Worm (Caenorhabditis elegans) whole organism, young adult: ENCODE measurements around the gene nlp-21.

Source experiments
- B0035.1 ChIP-seq: sonication (generic microtip); optimal IDR thresholded peaks from 2 replicates; lab custom pipeline; 2016; ENCODE audit warnings: missing genetic modification characterization, mild to moderate bottlenecking, missing compliant biosample characterization, missing genotype, missing genetic modification reagents
- B0261.1 ChIP-seq: sonication (generic microtip); optimal IDR thresholded peaks from 2 replicates; lab custom pipeline; 2016; ENCODE audit warnings: mild to moderate bottlenecking, missing genetic modification characterization, moderate library complexity, missing compliant biosample characterization
- B0336.3 ChIP-seq: fragments of 200-800 bp; sonication (Bioruptor generic); IDR thresholded peaks from 2 replicates; pipeline ENCODE4 v1.3.6; 2022; ENCODE audit warnings: missing genetic modification characterization, missing compliant biosample characterization
- F33H1.4 ChIP-seq: fragments of 200-800 bp; sonication (Bioruptor generic); IDR thresholded peaks from 2 replicates; pipeline ENCODE4 v1.3.6; 2022; ENCODE audit warnings: missing genetic modification reagents, missing genetic modification characterization, missing compliant biosample characterization
- F37B4.10 ChIP-seq: fragments of 200-800 bp; sonication (Bioruptor generic); IDR thresholded peaks from 2 replicates; pipeline ENCODE4 v1.3.6; 2022; ENCODE audit warnings: missing genetic modification characterization, missing compliant biosample characterization
- F57C9.4 ChIP-seq: sonication (generic microtip); optimal IDR thresholded peaks from 2 replicates; lab custom pipeline; 2017; ENCODE audit warnings: mild to moderate bottlenecking, missing genetic modification characterization, missing compliant biosample characterization
- Y53G8AR.9 ChIP-seq: fragments of 200-800 bp; sonication (Bioruptor generic); conservative IDR thresholded peaks from 2 replicates; pipeline ENCODE4 v1.3.6; 2022; ENCODE audit warnings: missing genetic modification reagents, missing genetic modification characterization, missing compliant biosample characterization
- Y56A3A.18 ChIP-seq: fragments of 200-800 bp; sonication (Bioruptor generic); IDR thresholded peaks from 2 replicates; pipeline ENCODE4 v1.3.6; 2022; ENCODE audit warnings: missing genetic modification reagents, missing genetic modification characterization, missing compliant biosample characterization
- akir-1 ChIP-seq: fragments of 200-800 bp; sonication (Bioruptor generic); optimal IDR thresholded peaks from 2 replicates; lab custom pipeline; 2018; ENCODE audit warnings: mild to moderate bottlenecking, missing genetic modification characterization, moderate library complexity, missing compliant biosample characterization
- ama-1 ChIP-seq, 3 experiments: fragments of 150-350 bp in 1 of 3; sonication (generic microtip) in 2 of 3; optimal IDR thresholded peaks; 2 replicates each; lab custom pipeline; 2014 to 2018; ENCODE audit warnings: missing biosample characterization in 2 of 3, missing genetic modification characterization in 2 of 3, missing genetic modification reagents in 2 of 3
- athp-1 ChIP-seq: sonication (generic microtip); optimal IDR thresholded peaks from 2 replicates; lab custom pipeline; 2017; ENCODE audit warnings: mild to moderate bottlenecking, missing genetic modification characterization, missing compliant biosample characterization
- attf-3 ChIP-seq: fragments of 200-800 bp; sonication (Bioruptor generic); conservative IDR thresholded peaks from 2 replicates; pipeline ENCODE4 v1.3.6; 2022; ENCODE audit warnings: missing genetic modification reagents, missing genetic modification characterization, missing compliant biosample characterization
- attf-5 ChIP-seq: fragments of 200-800 bp; sonication (Bioruptor generic); optimal IDR thresholded peaks from 2 replicates; lab custom pipeline; 2018; ENCODE audit warnings: mild to moderate bottlenecking, missing genetic modification characterization, missing compliant biosample characterization
- cebp-1 ChIP-seq, 2 experiments: fragments of 200-800 bp in 1 of 2; sonication (Bioruptor generic) in 1 of 2; sonication (generic microtip) in 1 of 2; IDR thresholded peaks in 1 of 2; optimal IDR thresholded peaks in 1 of 2; 2 replicates each; pipeline versions ENCODE4 v1.3.6 to Lab custom; 2017 to 2022; ENCODE audit warnings: missing compliant biosample characterization in 2 of 2, missing genetic modification characterization in 2 of 2, mild to moderate bottlenecking in 1 of 2, missing genetic modification reagents in 1 of 2, moderate library complexity in 1 of 2
- ceh-27 ChIP-seq: fragments of 200-800 bp; sonication (Bioruptor generic); optimal IDR thresholded peaks from 2 replicates; lab custom pipeline; 2018; ENCODE audit warnings: mild to moderate bottlenecking, missing genetic modification characterization, moderate library complexity, missing compliant biosample characterization
- ceh-40 ChIP-seq: fragments of 200-800 bp; sonication (Bioruptor generic); IDR thresholded peaks from 2 replicates; pipeline ENCODE4 v1.3.6; 2022; ENCODE audit warnings: missing genetic modification characterization, missing compliant biosample characterization
- ceh-58 ChIP-seq: fragments of 200-800 bp; sonication (Bioruptor generic); IDR thresholded peaks from 2 replicates; pipeline ENCODE4 v1.3.6; 2022; ENCODE audit warnings: missing genetic modification characterization, missing compliant biosample characterization
- ceh-79 ChIP-seq: sonication (generic microtip); optimal IDR thresholded peaks from 2 replicates; lab custom pipeline; 2017; ENCODE audit warnings: mild to moderate bottlenecking, missing genetic modification characterization, missing compliant biosample characterization
- chd-7 ChIP-seq: sonication (generic microtip); optimal IDR thresholded peaks from 2 replicates; lab custom pipeline; 2016; ENCODE audit warnings: mild to moderate bottlenecking, missing genetic modification characterization, moderate library complexity, missing compliant biosample characterization
- die-1 ChIP-seq: sonication (generic microtip); optimal IDR thresholded peaks from 2 replicates; lab custom pipeline; 2016; ENCODE audit warnings: missing genotype, mild to moderate bottlenecking, missing genetic modification characterization, missing compliant biosample characterization
- dox-1 ChIP-seq: fragments of 200-800 bp; sonication (Bioruptor generic); IDR thresholded peaks from 2 replicates; pipeline ENCODE4 v1.3.6; 2022; ENCODE audit warnings: missing genetic modification reagents, missing genetic modification characterization, missing compliant biosample characterization
- efl-1 ChIP-seq: fragments of 150-350 bp; optimal IDR thresholded peaks from 2 replicates; lab custom pipeline; 2014; ENCODE audit warnings: missing biosample characterization, missing genetic modification reagents, missing genetic modification characterization
- egl-44 ChIP-seq: fragments of 200-800 bp; sonication (Bioruptor generic); IDR thresholded peaks from 2 replicates; pipeline ENCODE4 v1.3.6; 2022; ENCODE audit warnings: missing genetic modification reagents, missing genetic modification characterization, missing compliant biosample characterization
- egrh-3 ChIP-seq: fragments of 200-800 bp; sonication (Bioruptor generic); IDR thresholded peaks from 2 replicates; pipeline ENCODE4 v1.3.6; 2022; ENCODE audit warnings: missing genetic modification reagents, missing genetic modification characterization, missing compliant biosample characterization
- hmg-1.2 ChIP-seq: fragments of 200-800 bp; sonication (Bioruptor generic); IDR thresholded peaks from 2 replicates; pipeline ENCODE4 v1.3.6; 2022; ENCODE audit warnings: missing genetic modification reagents, missing genetic modification characterization, missing compliant biosample characterization
- hmg-20 ChIP-seq: fragments of 200-800 bp; sonication (Bioruptor generic); IDR thresholded peaks from 2 replicates; pipeline ENCODE4 v1.3.6; 2022; ENCODE audit warnings: missing genetic modification reagents, missing genetic modification characterization, missing compliant biosample characterization
- hrde-1 ChIP-seq: sonication (generic microtip); optimal IDR thresholded peaks from 2 replicates; lab custom pipeline; 2016; ENCODE audit warnings: missing genetic modification characterization, mild to moderate bottlenecking, missing compliant biosample characterization, moderate library complexity, missing genotype, missing genetic modification reagents, borderline replicate concordance
- lin-26 ChIP-seq: fragments of 200-800 bp; sonication (Bioruptor generic); IDR thresholded peaks from 2 replicates; pipeline ENCODE4 v1.3.6; 2022; ENCODE audit warnings: missing genetic modification reagents, missing genetic modification characterization, missing compliant biosample characterization
- lin-54 ChIP-seq: fragments of 200-800 bp; sonication (Bioruptor generic); optimal IDR thresholded peaks from 2 replicates; lab custom pipeline; 2018; ENCODE audit warnings: mild to moderate bottlenecking, missing genetic modification characterization, missing compliant biosample characterization
- lsl-1 ChIP-seq: fragments of 200-800 bp; sonication (Bioruptor generic); optimal IDR thresholded peaks from 2 replicates; lab custom pipeline; 2018; ENCODE audit warnings: mild to moderate bottlenecking, missing genetic modification characterization, moderate library complexity, missing compliant biosample characterization
- madf-6 ChIP-seq: fragments of 200-800 bp; sonication (Bioruptor generic); IDR thresholded peaks from 2 replicates; pipeline ENCODE4 v1.3.6; 2022; ENCODE audit warnings: missing genetic modification reagents, missing genetic modification characterization, missing compliant biosample characterization
- mcd-1 ChIP-seq: fragments of 200-800 bp; sonication (Bioruptor generic); IDR thresholded peaks from 2 replicates; pipeline ENCODE4 v1.3.6; 2022; ENCODE audit warnings: missing genetic modification reagents, missing genetic modification characterization, missing compliant biosample characterization
- nfyb-1 ChIP-seq: fragments of 200-800 bp; sonication (Bioruptor generic); IDR thresholded peaks from 2 replicates; pipeline ENCODE4 v1.3.6; 2022; ENCODE audit warnings: missing genetic modification reagents, missing genetic modification characterization, missing compliant biosample characterization
- nhr-120 ChIP-seq: fragments of 200-800 bp; sonication (Bioruptor generic); IDR thresholded peaks from 2 replicates; pipeline ENCODE4 v1.3.6; 2022; ENCODE audit warnings: missing genetic modification characterization, missing compliant biosample characterization
- nhr-90 ChIP-seq: sonication (generic microtip); optimal IDR thresholded peaks from 2 replicates; lab custom pipeline; 2016; ENCODE audit warnings: missing genotype, mild to moderate bottlenecking, missing genetic modification characterization, missing compliant biosample characterization
- rec-8 ChIP-seq, 2 experiments: sonication (generic microtip); optimal IDR thresholded peaks; 2 replicates each; lab custom pipeline; 2016; ENCODE audit warnings: mild to moderate bottlenecking in 2 of 2, missing genetic modification characterization in 2 of 2, missing genetic modification reagents in 2 of 2, missing genotype in 2 of 2, missing biosample characterization in 1 of 2, missing compliant biosample characterization in 1 of 2, moderate library complexity in 1 of 2
- rpc-1 ChIP-seq, 2 experiments: fragments of 150-350 bp in 1 of 2; sonication (generic microtip) in 1 of 2; optimal IDR thresholded peaks; 2 replicates each; lab custom pipeline; 2014 to 2018; ENCODE audit warnings: missing biosample characterization in 1 of 2, missing genetic modification characterization in 1 of 2, missing genetic modification reagents in 1 of 2, missing genotype in 1 of 2
- snpc-1.3 ChIP-seq: sonication (generic microtip); optimal IDR thresholded peaks from 2 replicates; lab custom pipeline; 2017; ENCODE audit warnings: missing genetic modification characterization, mild to moderate bottlenecking, missing compliant biosample characterization, antibody characterized with exemption, moderate library complexity, missing genotype, missing genetic modification reagents; ENCODE audit not compliant: insufficient read depth
- snpc-4 ChIP-seq, 5 experiments: fragments of 150-350 bp in 1 of 5; sonication (generic microtip) in 4 of 5; optimal IDR thresholded peaks; 2 replicates each; lab custom pipeline; 2014 to 2018; ENCODE audit warnings: missing genetic modification characterization in 5 of 5, missing biosample characterization in 3 of 5, antibody characterized with exemption in 2 of 5, mild to moderate bottlenecking in 2 of 5, missing compliant biosample characterization in 2 of 5, missing genotype in 2 of 5, moderate library complexity in 2 of 5, missing genetic modification reagents in 1 of 5
- tbp1 ChIP-seq: fragments of 200-800 bp; sonication (Bioruptor generic); optimal IDR thresholded peaks from 2 replicates; lab custom pipeline; 2018; ENCODE audit warnings: mild to moderate bottlenecking, missing genetic modification characterization, missing compliant biosample characterization
- ztf-18 ChIP-seq: sonication (generic microtip); optimal IDR thresholded peaks from 2 replicates; lab custom pipeline; 2016; ENCODE audit warnings: missing genotype, mild to moderate bottlenecking, missing genetic modification characterization, missing compliant biosample characterization
- ztf-25 ChIP-seq: fragments of 200-800 bp; sonication (Bioruptor generic); IDR thresholded peaks from 2 replicates; pipeline ENCODE4 v1.3.6; 2022; ENCODE audit warnings: missing genetic modification reagents, missing genetic modification characterization, missing compliant biosample characterization
- ztf-28 ChIP-seq: fragments of 200-800 bp; sonication (Bioruptor generic); IDR thresholded peaks from 2 replicates; pipeline ENCODE4 v1.3.6; 2022; ENCODE audit warnings: missing genetic modification reagents, missing genetic modification characterization, missing compliant biosample characterization

The nlp-21 gene

ce11 chrIII:11353499-11353898 lies 39.6 kb downstream of the nlp-21 start (continued):
- TF ChIP-seq hmg-20 (GFP tag; lab: Robert Waterston, UW) (no peak), cebp-1 (GFP tag; IDR thresholded peaks at IDR 0.05; lab: Robert Waterston, UW) (no peak), cebp-1 (tag; optimal IDR thresholded peaks at IDR 0.05; lab: Kevin White, UChicago) (peak; percentile 50), F57C9.4 (tag; lab: Kevin White, UChicago) (no peak), attf-3 (no peak), nhr-120 (GFP tag; lab: Robert Waterston, UW) (no peak)

ce11 chrIII:11352840-11353239 lies 40.2 kb downstream of the nlp-21 start:
- peak; percentile 44 for TF ChIP-seq chd-7 (tag; lab: Kevin White, UChicago)
- TF ChIP-seq mcd-1 (GFP tag; lab: Robert Waterston, UW), result 0 out of 2 replicates have a peak, but pooled peaks have one; percentile 24
- no peak for TF ChIP-seq ceh-79 (tag; lab: Kevin White, UChicago)
- peak; percentile 29 for TF ChIP-seq ztf-18 (tag; lab: Kevin White, UChicago)
- TF ChIP-seq hrde-1 (tag; lab: Kevin White, UChicago), result no peak
- no peak for TF ChIP-seq athp-1
- peak; percentile 52 for TF ChIP-seq dox-1 (GFP tag; lab: Robert Waterston, UW)
- no peak for TF ChIP-seq cebp-1 (GFP tag; IDR thresholded peaks at IDR 0.05; lab: Robert Waterston, UW)
- peak; percentile 32 for TF ChIP-seq cebp-1 (tag; optimal IDR thresholded peaks at IDR 0.05; lab: Kevin White, UChicago)
- peak; percentile 46 for TF ChIP-seq lin-54 (GFP tag; lab: Kevin White, UChicago)
- TF ChIP-seq ceh-40 (GFP tag; lab: Robert Waterston, UW), result 0 out of 2 replicates have a peak, but pooled peaks have one; percentile 52
- TF ChIP-seq ceh-58, result no peak
- peak; percentile 57 for TF ChIP-seq hmg-1.2
- TF ChIP-seq ceh-27 (GFP tag; lab: Kevin White, UChicago), result peak; percentile 41
- 0 out of 2 replicates have a peak, but pooled peaks have one; percentile 33 for TF ChIP-seq madf-6 (GFP tag; lab: Robert Waterston, UW)
- TF ChIP-seq ama-1 (optimal IDR thresholded peaks at IDR 0.05; lab: Kevin White, UChicago), result no peak
- TF ChIP-seq ama-1 (GFP tag; optimal IDR thresholded peaks at IDR 0.05; lab: Kevin White, UChicago), result peak in 1 of 2 experiments; percentile 51
- peak; percentile 2 for TF ChIP-seq B0035.1
- peak; percentile 30 for TF ChIP-seq attf-5 (GFP tag; lab: Kevin White, UChicago)
- TF ChIP-seq lin-26, result peak; percentile 82
- TF ChIP-seq snpc-1.3 (tag; lab: Kevin White, UChicago), result peak; percentile 17
- TF ChIP-seq ztf-28 (GFP tag; lab: Robert Waterston, UW), result 0 out of 2 replicates have a peak, but pooled peaks have one; percentile 49
- TF ChIP-seq Y56A3A.18 (GFP tag; lab: Robert Waterston, UW), result 0 out of 2 replicates have a peak, but pooled peaks have one; percentile 54
- peak; percentile 37 for TF ChIP-seq nhr-90
- TF ChIP-seq die-1 (tag; lab: Kevin White, UChicago), result peak; percentile 15
- no peak for TF ChIP-seq egl-44 (GFP tag; lab: Robert Waterston, UW)
- TF ChIP-seq ztf-25 (GFP tag; lab: Robert Waterston, UW), result 0 out of 2 replicates have a peak, but pooled peaks have one; percentile 63
- peak; percentile 3 for TF ChIP-seq snpc-4 (GFP tag; optimal IDR thresholded peaks at IDR 0.05; lab: Kevin White, UChicago)
- TF ChIP-seq snpc-4 (tag; optimal IDR thresholded peaks at IDR 0.05; lab: Kevin White, UChicago), result peak in 2 of 4 experiments; percentile 1 to 31
- TF ChIP-seq B0336.3 (GFP tag; lab: Robert Waterston, UW), result peak; percentile 26; the same call in 1 of the 2 replicates
- TF ChIP-seq attf-3, result no peak
- TF ChIP-seq hmg-20 (GFP tag; lab: Robert Waterston, UW), result no peak
- TF ChIP-seq efl-1 (GFP tag; lab: Kevin White, UChicago), result no peak
- no peak for TF ChIP-seq Y53G8AR.9 (GFP tag; lab: Robert Waterston, UW)
- no peak; the same call in 1 of the 2 replicates for TF ChIP-seq F33H1.4
- peak; percentile 25; the same call in 1 of the 2 replicates for TF ChIP-seq nfyb-1 (GFP tag; lab: Robert Waterston, UW)
- TF ChIP-seq F37B4.10 (GFP tag; lab: Robert Waterston, UW), result no peak
- peak; percentile 73 for TF ChIP-seq B0261.1 (tag; lab: Kevin White, UChicago)
- TF ChIP-seq tbp1 (GFP tag; lab: Kevin White, UChicago), result peak; percentile 90
- TF ChIP-seq akir-1 (GFP tag; lab: Kevin White, UChicago), result no peak
- TF ChIP-seq egrh-3 (GFP tag; lab: Robert Waterston, UW), result 0 out of 2 replicates have a peak, but pooled peaks have one; percentile 12
- no peak for TF ChIP-seq rec-8 (tag; optimal IDR thresholded peaks at IDR 0.05; lab: Kevin White, UChicago)
- peak; percentile 36 for TF ChIP-seq lsl-1
- TF ChIP-seq rpc-1 (optimal IDR thresholded peaks at IDR 0.05; lab: Kevin White, UChicago), result peak; percentile 66
- peak; percentile 68 for TF ChIP-seq rpc-1 (tag; optimal IDR thresholded peaks at IDR 0.05; lab: Kevin White, UChicago)
